Worm (Caenorhabditis elegans) whole organism, late embryonic: ENCODE results near the gene srh-15.

Experiments used
- K09A11.1 ChIP-seq: sonication (generic microtip); optimal IDR thresholded peaks from 2 replicates; lab custom pipeline; 2017; ENCODE audit warnings: antibody characterized with exemption, mild to moderate bottlenecking, missing genetic modification characterization, missing compliant biosample characterization; ENCODE audit not compliant: insufficient read depth
- T23F11.4 ChIP-seq: fragments of 200-800 bp; sonication (Bioruptor generic); optimal IDR thresholded peaks from 2 replicates; lab custom pipeline; 2018; ENCODE audit warnings: mild to moderate bottlenecking, missing genetic modification characterization, missing compliant biosample characterization
- ahr-1 ChIP-seq: sonication (generic microtip); optimal IDR thresholded peaks from 2 replicates; lab custom pipeline; 2016; ENCODE audit warnings: missing genetic modification characterization, missing compliant biosample characterization
- ama-1 ChIP-seq: fragments of 150-350 bp; optimal IDR thresholded peaks from 2 replicates; lab custom pipeline; 2014
- ceh-14 ChIP-seq: sonication (generic microtip); optimal IDR thresholded peaks from 2 replicates; lab custom pipeline; 2016; ENCODE audit warnings: missing genotype, missing genetic modification characterization, missing compliant biosample characterization
- ceh-18 ChIP-seq: sonication (generic microtip); optimal IDR thresholded peaks from 2 replicates; lab custom pipeline; 2016; ENCODE audit warnings: missing genetic modification characterization, missing compliant biosample characterization
- ceh-22 ChIP-seq: sonication (generic microtip); optimal IDR thresholded peaks from 2 replicates; lab custom pipeline; 2017; ENCODE audit warnings: missing biosample characterization, missing genetic modification characterization
- ceh-24 ChIP-seq: sonication (generic microtip); optimal IDR thresholded peaks from 2 replicates; lab custom pipeline; 2016; ENCODE audit warnings: mild to moderate bottlenecking, missing genetic modification characterization, missing compliant biosample characterization
- ceh-30 ChIP-seq: fragments of 150-350 bp; optimal IDR thresholded peaks from 2 replicates; lab custom pipeline; 2014; ENCODE audit warnings: missing biosample characterization, missing genetic modification characterization
- ceh-31 ChIP-seq: sonication (generic microtip); optimal IDR thresholded peaks from 2 replicates; lab custom pipeline; 2016; ENCODE audit warnings: missing genetic modification characterization, missing compliant biosample characterization
- ceh-34 ChIP-seq: sonication (generic microtip); optimal IDR thresholded peaks from 2 replicates; lab custom pipeline; 2016; ENCODE audit warnings: mild to moderate bottlenecking, missing genetic modification characterization, missing compliant biosample characterization
- ceh-9 ChIP-seq: sonication (generic microtip); optimal IDR thresholded peaks from 2 replicates; lab custom pipeline; 2016; ENCODE audit warnings: mild to moderate bottlenecking, missing genetic modification characterization, inconsistent platforms, missing compliant biosample characterization
- che-1 ChIP-seq: sonication (generic microtip); optimal IDR thresholded peaks from 2 replicates; lab custom pipeline; 2016; ENCODE audit warnings: mild to moderate bottlenecking, missing genetic modification characterization, missing compliant biosample characterization
- dmd-4 ChIP-seq: sonication (generic microtip); optimal IDR thresholded peaks from 2 replicates; lab custom pipeline; 2016; ENCODE audit warnings: borderline replicate concordance, missing genetic modification characterization, missing compliant biosample characterization
- elt-2 ChIP-seq: sonication (generic microtip); optimal IDR thresholded peaks from 2 replicates; lab custom pipeline; 2016; ENCODE audit warnings: missing genetic modification reagents, missing genetic modification characterization, missing compliant biosample characterization
- fkh-6 ChIP-seq: sonication (generic microtip); optimal IDR thresholded peaks from 2 replicates; lab custom pipeline; 2016; ENCODE audit warnings: missing genetic modification characterization, missing compliant biosample characterization
- hlh-13 ChIP-seq: fragments of 200-800 bp; sonication (Bioruptor generic); optimal IDR thresholded peaks from 2 replicates; lab custom pipeline; 2018; ENCODE audit warnings: mild to moderate bottlenecking, missing genetic modification characterization, missing compliant biosample characterization
- hlh-6 ChIP-seq: sonication (generic microtip); optimal IDR thresholded peaks from 2 replicates; lab custom pipeline; 2016; ENCODE audit warnings: missing genotype, missing genetic modification characterization, missing compliant biosample characterization
- lim-6 ChIP-seq: sonication (generic microtip); optimal IDR thresholded peaks from 2 replicates; lab custom pipeline; 2016; ENCODE audit warnings: missing genetic modification characterization, missing compliant biosample characterization
- madf-2 ChIP-seq: sonication (generic microtip); optimal IDR thresholded peaks from 2 replicates; lab custom pipeline; 2017; ENCODE audit warnings: missing genetic modification characterization, missing compliant biosample characterization
- mec-3 ChIP-seq: sonication (generic microtip); optimal IDR thresholded peaks from 2 replicates; lab custom pipeline; 2016; ENCODE audit warnings: borderline replicate concordance, missing genetic modification characterization, missing compliant biosample characterization
- nfya-1 ChIP-seq: sonication (generic microtip); optimal IDR thresholded peaks from 2 replicates; lab custom pipeline; 2017; ENCODE audit warnings: missing genetic modification characterization, mild to moderate bottlenecking, missing compliant biosample characterization, antibody characterized with exemption, moderate library complexity
- nhr-232 ChIP-seq: sonication (generic microtip); optimal IDR thresholded peaks from 2 replicates; lab custom pipeline; 2016; ENCODE audit warnings: missing genetic modification characterization, missing compliant biosample characterization
- npax-4 ChIP-seq: sonication (generic microtip); optimal IDR thresholded peaks from 2 replicates; lab custom pipeline; 2016; ENCODE audit warnings: missing genetic modification characterization, missing compliant biosample characterization
- pat-9 ChIP-seq: fragments of 200-800 bp; sonication (Bioruptor generic); optimal IDR thresholded peaks from 2 replicates; lab custom pipeline; 2018; ENCODE audit warnings: mild to moderate bottlenecking, missing genetic modification characterization, moderate library complexity, missing compliant biosample characterization
- pros-1 ChIP-seq: fragments of 150-350 bp; optimal IDR thresholded peaks from 2 replicates; lab custom pipeline; 2014; ENCODE audit warnings: missing biosample characterization, missing genetic modification reagents, missing genetic modification characterization
- ref-2 ChIP-seq: sonication (generic microtip); optimal IDR thresholded peaks from 2 replicates; lab custom pipeline; 2016; ENCODE audit warnings: missing genetic modification characterization, missing compliant biosample characterization
- rnt-1 ChIP-seq: sonication (generic microtip); optimal IDR thresholded peaks from 2 replicates; lab custom pipeline; 2016; ENCODE audit warnings: missing genetic modification characterization, missing compliant biosample characterization
- sdc-2 ChIP-seq: sonication (generic microtip); optimal IDR thresholded peaks from 2 replicates; lab custom pipeline; 2016; ENCODE audit warnings: missing genotype, missing genetic modification characterization, missing compliant biosample characterization
- syd-9 ChIP-seq: sonication (generic microtip); optimal IDR thresholded peaks from 2 replicates; lab custom pipeline; 2016; ENCODE audit warnings: mild to moderate bottlenecking, missing genetic modification characterization, moderate library complexity, missing compliant biosample characterization
- tbx-2 ChIP-seq: sonication (generic microtip); optimal IDR thresholded peaks from 2 replicates; lab custom pipeline; 2016; ENCODE audit warnings: missing genetic modification characterization, missing compliant biosample characterization
- ttx-3 ChIP-seq: sonication (generic microtip); optimal IDR thresholded peaks from 2 replicates; lab custom pipeline; 2016; ENCODE audit warnings: missing genetic modification reagents, missing genetic modification characterization, missing compliant biosample characterization
- unc-3 ChIP-seq, 2 experiments: fragments of 200-800 bp in 1 of 2; sonication (Bioruptor generic) in 1 of 2; sonication (generic microtip) in 1 of 2; conservative IDR thresholded peaks in 1 of 2; optimal IDR thresholded peaks in 1 of 2; 2 replicates each; pipeline versions ENCODE4 v1.3.6 to Lab custom; 2016 to 2022; ENCODE audit warnings: missing compliant biosample characterization in 2 of 2, missing genetic modification characterization in 2 of 2, missing genetic modification reagents in 1 of 2
- unc-55 ChIP-seq: sonication (generic microtip); optimal IDR thresholded peaks from 2 replicates; lab custom pipeline; 2017; ENCODE audit warnings: missing biosample characterization, missing genetic modification reagents, missing genetic modification characterization
- zip-5 ChIP-seq: sonication (generic microtip); optimal IDR thresholded peaks from 2 replicates; lab custom pipeline; 2016; ENCODE audit warnings: missing genetic modification characterization, missing compliant biosample characterization
- ztf-16 ChIP-seq: sonication (generic microtip); optimal IDR thresholded peaks from 2 replicates; lab custom pipeline; 2017; ENCODE audit warnings: missing genetic modification characterization, missing compliant biosample characterization

Gene srh-15

ce11 chrV:13313045-13313623 lies 7.6 kb upstream of the srh-15 start, which contains the start of gene C50B6.3 (continued):
- TF ChIP-seq nfya-1 = peak; percentile 38
- TF ChIP-seq zip-5 (tag; lab: Kevin White, UChicago) = peak; percentile 28
- TF ChIP-seq ceh-34 = peak; percentile 39
- TF ChIP-seq T23F11.4 = no peak
- no peak for TF ChIP-seq nhr-232
- no peak for TF ChIP-seq ceh-9 (tag; lab: Kevin White, UChicago)
- TF ChIP-seq npax-4 = no peak
- TF ChIP-seq che-1 = no peak
- TF ChIP-seq sdc-2 (tag; lab: Kevin White, UChicago) = peak; percentile 47
- TF ChIP-seq tbx-2 = peak; percentile 80
- no peak for TF ChIP-seq ttx-3 (tag; lab: Kevin White, UChicago)
- TF ChIP-seq ceh-14 (tag; lab: Kevin White, UChicago) = no peak
- no peak for TF ChIP-seq dmd-4 (tag; lab: Kevin White, UChicago)
- TF ChIP-seq ceh-31 (tag; lab: Kevin White, UChicago) = peak; percentile 88
- TF ChIP-seq K09A11.1 (tag; lab: Kevin White, UChicago) = no peak
- no peak for TF ChIP-seq syd-9 (tag; lab: Kevin White, UChicago)

ce11 chrV:13317911-13318502 lies 2.8 kb upstream of the srh-15 start, which contains the start of the genes col-161 and srh-18:
col-161 (minus strand) TSS chrV:13318011.
srh-18 (plus strand) TSS chrV:13318452.
- TF ChIP-seq sdc-2 (tag; lab: Kevin White, UChicago) (no peak), rnt-1 (no peak), hlh-6 (no peak), lim-6 (no peak), T23F11.4 (no peak), ceh-30 (tag; lab: Kevin White, UChicago) (no peak), ceh-22 (tag; lab: Kevin White, UChicago) (no peak)

ce11 chrV:13324933-13325760 lies 4.4 kb downstream of the srh-15 start, which contains the start of gene C50B6.7:
C50B6.7 (minus strand) TSS chrV:13324983.
- TF ChIP-seq ref-2 (tag; lab: Kevin White, UChicago) (no peak), ceh-14 (tag; lab: Kevin White, UChicago) (no peak), hlh-13 (GFP tag; lab: Kevin White, UChicago) (no peak), ceh-34 (no peak), ceh-24 (tag; lab: Kevin White, UChicago) (no peak), ztf-16 (tag; lab: Kevin White, UChicago) (no peak), zip-5 (tag; lab: Kevin White, UChicago) (no peak), tbx-2 (no peak)
- TF ChIP-seq, all 69 proteins: peak for 0

ce11 chrV:13327463-13327862 lies 6.7 kb downstream of the srh-15 start, which contains the start of gene str-37:
str-37 (plus strand) TSS chrV:13327763.
- TF ChIP-seq npax-4 (no peak), pros-1 (no peak), syd-9 (tag; lab: Kevin White, UChicago) (no peak), ttx-3 (tag; lab: Kevin White, UChicago) (no peak), ama-1 (lab: Kevin White, UChicago) (no peak), fkh-6 (tag; lab: Kevin White, UChicago) (no peak)
- TF ChIP-seq, all 69 proteins: peak for 0

ce11 chrV:13330919-13331318 lies 10.1 kb downstream of the srh-15 start, which contains the start of gene nhr-129:
nhr-129 (minus strand) TSS chrV:13331019.
- TF ChIP-seq unc-55 (GFP tag; lab: Kevin White, UChicago) = no peak
- TF ChIP-seq madf-2 (tag; lab: Kevin White, UChicago) = no peak
- TF ChIP-seq mec-3 (tag; lab: Kevin White, UChicago) = no peak
- no peak for TF ChIP-seq ceh-18
- no peak for TF ChIP-seq pros-1
- TF ChIP-seq ceh-34 = no peak
- TF ChIP-seq pat-9 (tag; lab: Kevin White, UChicago) = no peak
- no peak for TF ChIP-seq nhr-232
- no peak for TF ChIP-seq elt-2
- TF ChIP-seq ahr-1 = no peak
- no peak for TF ChIP-seq unc-3 (GFP tag; conservative IDR thresholded peaks at IDR 0.05; lab: Robert Waterston, UW)
- no peak for TF ChIP-seq unc-3 (tag; optimal IDR thresholded peaks at IDR 0.05; lab: Kevin White, UChicago)
